Fruit fly (Drosophila melanogaster): Measurements from ENCODE around the gene Spn28Da.

The Spn28Da gene

dm6 chr2L:7925389-7925788 is 36.5 kb upstream of the Spn28Da start (continued):
- TF ChIP-seq CG7357 (GFP tag; IDR thresholded peaks at IDR 0.05) (peak; percentile 81), CG3281 (GFP tag; optimal IDR thresholded peaks at IDR 0.05) (peak; percentile 82), seq (GFP tag; IDR thresholded peaks at IDR 0.05) (peak; percentile 90), Sox100B (GFP tag; optimal IDR thresholded peaks at IDR 0.05) (peak; percentile 85), CG10274 (GFP tag; optimal IDR thresholded peaks at IDR 0.05) (peak; percentile 64), Mes4 (GFP tag; optimal IDR thresholded peaks at IDR 0.05) (peak; percentile 73), croc (GFP tag; conservative IDR thresholded peaks at IDR 0.05) (peak; percentile 87), rib (GFP tag; IDR thresholded peaks at IDR 0.05) (peak; percentile 80), CG9609 (GFP tag; optimal IDR thresholded peaks at IDR 0.05) (peak; percentile 79), Kr (GFP tag; optimal IDR thresholded peaks at IDR 0.05) (no peak), Meics (GFP tag; optimal IDR thresholded peaks at IDR 0.05) (peak; percentile 88), Jarid2 (GFP tag; optimal IDR thresholded peaks at IDR 0.05) (peak; percentile 47), CG17186 (GFP tag; optimal IDR thresholded peaks at IDR 0.05) (peak; percentile 26), CG8944 (GFP tag; optimal IDR thresholded peaks at IDR 0.05) (peak; percentile 82), Asciz (GFP tag; optimal IDR thresholded peaks at IDR 0.05) (peak; percentile 90), CG7839 (tag; optimal IDR thresholded peaks at IDR 0.05) (peak; percentile 94), Dek (tag; optimal IDR thresholded peaks at IDR 0.05) (peak; percentile 79), CG11456 (GFP tag; IDR thresholded peaks at IDR 0.05) (peak; percentile 78), HLH4C (GFP tag; IDR thresholded peaks at IDR 0.05; ENCODE audit: partially characterized antibody) (0 out of 3 replicates have a peak, but pooled peaks have one; percentile 30), Antp (GFP tag; optimal IDR thresholded peaks at IDR 0.05) (peak; percentile 89), chinmo (GFP tag; IDR thresholded peaks at IDR 0.05; ENCODE audit: partially characterized antibody) (no peak), CG6689 (GFP tag; IDR thresholded peaks at IDR 0.05) (peak; percentile 91), Side (GFP tag; optimal IDR thresholded peaks at IDR 0.05) (peak; percentile 89), CG2875 (GFP tag; optimal IDR thresholded peaks at IDR 0.05) (peak; percentile 82), CG6791 (GFP tag; IDR thresholded peaks at IDR 0.05; ENCODE audit: partially characterized antibody) (no peak), CG12769 (tag; optimal IDR thresholded peaks at IDR 0.05) (peak; percentile 89), CG11085 (GFP tag; IDR thresholded peaks at IDR 0.05) (peak; percentile 81), Deaf1 (tag; optimal IDR thresholded peaks at IDR 0.05) (peak; percentile 74), Gug (GFP tag; IDR thresholded peaks at IDR 0.05) (peak; percentile 82), amos (GFP tag; IDR thresholded peaks at IDR 0.05; ENCODE audit: partially characterized antibody) (no peak), h (optimal IDR thresholded peaks at IDR 0.05) (no peak), jumu (GFP tag; optimal IDR thresholded peaks at IDR 0.05) (peak; percentile 91), CG32532 (GFP tag; IDR thresholded peaks at IDR 0.05) (peak; percentile 89), CG4360 (GFP tag; IDR thresholded peaks at IDR 0.05) (peak; percentile 59), Lhr (GFP tag; optimal IDR thresholded peaks at IDR 0.05) (peak; percentile 33), CG10654 (GFP tag; optimal IDR thresholded peaks at IDR 0.05) (peak; percentile 84), CG7556 (GFP tag; optimal IDR thresholded peaks at IDR 0.05) (peak; percentile 93), pum (GFP tag; optimal IDR thresholded peaks at IDR 0.05) (peak; percentile 77), CG9932 (GFP tag; IDR thresholded peaks at IDR 0.05) (peak; percentile 72), E2f2 (GFP tag; IDR thresholded peaks at IDR 0.05) (peak; percentile 68), danr (GFP tag; IDR thresholded peaks at IDR 0.05) (peak; percentile 77), Six4 (GFP tag; optimal IDR thresholded peaks at IDR 0.05) (peak; percentile 81), tll (GFP tag; optimal IDR thresholded peaks at IDR 0.05) (no peak), CG8281 (tag; optimal IDR thresholded peaks at IDR 0.05) (peak; percentile 67), CG4404 (GFP tag; IDR thresholded peaks at IDR 0.05) (peak; percentile 76), bowl (GFP tag; IDR thresholded peaks at IDR 0.05) (peak; percentile 74), Doc2 (GFP tag; IDR thresholded peaks at IDR 0.05) (peak; percentile 74), Atf-2 (GFP tag; optimal IDR thresholded peaks at IDR 0.05) (peak; percentile 84), CG18599 (GFP tag; optimal IDR thresholded peaks at IDR 0.05) (peak; percentile 97), CG18476 (GFP tag; optimal IDR thresholded peaks at IDR 0.05) (peak; percentile 79), CG8765 (GFP tag; IDR thresholded peaks at IDR 0.05) (peak; percentile 70; the same call in 1 of the 2 replicates)

Data from whole organism, embryonic.